Worm (Caenorhabditis elegans) whole organism, midembryonic: ENCODE data around the gene C05D11.13.
A peak's percentile ranks its signal among the peaks of the same experiment; 100 is the strongest.

Source experiments
- T22C8.4 ChIP-seq: fragments of 200-800 bp; sonication (Bioruptor generic); IDR thresholded peaks from 2 replicates; pipeline ENCODE4 v1.3.6; 2022; ENCODE audit warnings: missing genetic modification characterization, missing compliant biosample characterization
- cog-1 ChIP-seq: sonication (generic microtip); optimal IDR thresholded peaks from 2 replicates; lab custom pipeline; 2016; ENCODE audit warnings: missing genetic modification characterization, missing compliant biosample characterization
- flt-1 ChIP-seq: fragments of 200-800 bp; sonication (Bioruptor generic); IDR thresholded peaks from 2 replicates; pipeline ENCODE4 v1.3.6; 2022; ENCODE audit warnings: missing genetic modification characterization, missing compliant biosample characterization
- klf-2 ChIP-seq: fragments of 200-800 bp; sonication (Bioruptor generic); conservative IDR thresholded peaks from 2 replicates; pipeline ENCODE4 v1.3.6; 2022; ENCODE audit warnings: missing genetic modification reagents, missing genetic modification characterization, missing compliant biosample characterization
- med-1 ChIP-seq: sonication (generic microtip); optimal IDR thresholded peaks from 2 replicates; lab custom pipeline; 2017; ENCODE audit warnings: missing genetic modification characterization, mild to moderate bottlenecking, missing compliant biosample characterization, antibody characterized with exemption, missing genetic modification reagents; ENCODE audit not compliant: insufficient read depth
- ref-1 ChIP-seq: fragments of 200-800 bp; sonication (Bioruptor generic); conservative IDR thresholded peaks from 2 replicates; pipeline ENCODE4 v1.3.6; 2022; ENCODE audit warnings: missing genetic modification reagents, missing genetic modification characterization, missing compliant biosample characterization
- tab-1 ChIP-seq: fragments of 200-800 bp; sonication (Bioruptor generic); IDR thresholded peaks from 2 replicates; pipeline ENCODE4 v1.3.6; 2022; ENCODE audit warnings: missing genetic modification characterization, missing compliant biosample characterization
- ztf-23 ChIP-seq: fragments of 200-800 bp; sonication (Bioruptor generic); IDR thresholded peaks from 2 replicates; pipeline ENCODE4 v1.3.6; 2022; ENCODE audit warnings: missing genetic modification reagents, missing genetic modification characterization, missing compliant biosample characterization
- ztf-29 ChIP-seq: fragments of 200-800 bp; sonication (Bioruptor generic); IDR thresholded peaks from 2 replicates; pipeline ENCODE4 v1.3.6; 2022; ENCODE audit warnings: missing genetic modification reagents, missing genetic modification characterization, missing compliant biosample characterization

C05D11.13 gene

DNA sequence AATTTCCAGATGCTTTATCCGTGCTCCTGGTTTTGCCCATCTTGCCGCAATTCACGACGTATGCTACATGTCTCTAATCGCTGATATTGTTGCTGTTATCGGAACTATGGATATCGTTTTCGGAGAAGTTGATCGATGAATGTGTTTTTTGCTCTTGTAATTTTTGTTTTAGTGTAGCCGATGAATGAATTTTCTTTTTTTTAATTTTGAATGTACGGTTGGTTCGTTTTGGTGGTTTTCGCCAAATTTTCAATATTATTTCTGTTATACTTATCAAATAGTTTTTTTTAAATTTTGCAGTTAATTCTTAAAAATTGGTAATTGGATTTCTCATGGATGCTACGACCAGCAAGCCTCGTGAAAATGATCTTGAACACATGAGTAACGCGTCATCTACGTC lies 22.6 kb upstream of the C05D11.13 start, which contains the start of gene T26A5.2:
Gene T26A5.2 (plus strand): TSS at position 301 of the 400 bp plus-strand sequence.
- no peak for TF ChIP-seq ref-1
- TF ChIP-seq ztf-23 (GFP tag; lab: Robert Waterston, UW) = no peak
- no peak for TF ChIP-seq T22C8.4
- TF ChIP-seq flt-1 (GFP tag; lab: Robert Waterston, UW) = no peak
- no peak for TF ChIP-seq tab-1
- TF ChIP-seq cog-1 = no peak
- no peak for TF ChIP-seq ztf-29 (GFP tag; lab: Robert Waterston, UW)
- TF ChIP-seq klf-2 (GFP tag; lab: Robert Waterston, UW) = no peak
- no peak for TF ChIP-seq med-1

DNA sequence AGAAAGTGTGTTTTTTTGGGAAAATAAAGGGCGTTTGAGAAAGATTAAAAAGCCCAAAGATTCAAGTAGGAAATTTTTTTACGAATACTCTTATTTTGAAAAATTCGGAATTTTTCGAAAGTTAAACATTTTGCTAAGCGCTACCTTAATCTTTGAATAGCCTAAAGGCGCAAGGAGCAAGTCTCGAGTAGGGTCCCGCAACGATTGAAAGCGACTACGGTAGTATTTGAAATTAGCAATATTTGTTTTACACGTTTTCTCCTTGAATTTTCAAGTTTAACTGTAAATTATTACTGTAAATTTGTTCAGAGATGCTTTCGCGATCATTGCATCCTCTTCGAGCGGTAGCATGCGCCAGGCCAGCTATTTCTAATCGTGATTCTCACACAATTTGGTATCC lies 20.5 kb upstream of the C05D11.13 start, which contains the start of gene nduf-2.2:
Gene nduf-2.2 (plus strand): TSS at position 310 of the 400 bp plus-strand sequence.
- TF ChIP-seq klf-2 (GFP tag; lab: Robert Waterston, UW) (no peak), tab-1 (no peak), ref-1 (no peak), ztf-23 (GFP tag; lab: Robert Waterston, UW) (no peak), med-1 (no peak), flt-1 (GFP tag; lab: Robert Waterston, UW) (no peak), cog-1 (no peak), T22C8.4 (no peak), ztf-29 (GFP tag; lab: Robert Waterston, UW) (no peak)

DNA sequence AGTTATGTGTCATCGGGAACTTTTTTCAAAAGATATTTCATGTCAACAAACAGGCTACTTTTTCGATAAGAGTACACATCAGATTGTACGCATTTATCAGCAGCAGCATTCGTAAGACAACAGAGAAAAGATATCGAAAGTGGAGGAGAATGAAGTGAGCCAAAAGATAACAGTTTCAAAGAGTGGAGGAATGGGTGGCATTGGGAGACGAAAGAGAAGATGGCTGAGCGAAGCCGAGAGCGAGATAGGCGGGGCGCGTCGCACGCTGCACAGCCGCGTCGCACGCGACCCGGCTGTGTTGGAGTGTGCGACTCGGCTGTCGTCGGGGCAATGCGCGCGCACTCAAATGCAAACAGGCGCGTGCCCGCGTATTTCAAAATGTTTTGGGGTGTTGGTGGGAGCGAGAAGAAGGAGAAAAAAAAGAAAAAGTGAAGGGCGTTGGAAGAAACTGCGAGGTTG lies 19.8 kb upstream of the C05D11.13 start:
- no peak for TF ChIP-seq ref-1
- TF ChIP-seq ztf-23 (GFP tag; lab: Robert Waterston, UW) = 0 out of 2 replicates have a peak, but pooled peaks have one; percentile 6
- no peak for TF ChIP-seq T22C8.4
- TF ChIP-seq med-1 = no peak
- TF ChIP-seq ztf-29 (GFP tag; lab: Robert Waterston, UW) = peak; percentile 52; the same call in 1 of the 2 replicates
- TF ChIP-seq tab-1 = no peak

DNA sequence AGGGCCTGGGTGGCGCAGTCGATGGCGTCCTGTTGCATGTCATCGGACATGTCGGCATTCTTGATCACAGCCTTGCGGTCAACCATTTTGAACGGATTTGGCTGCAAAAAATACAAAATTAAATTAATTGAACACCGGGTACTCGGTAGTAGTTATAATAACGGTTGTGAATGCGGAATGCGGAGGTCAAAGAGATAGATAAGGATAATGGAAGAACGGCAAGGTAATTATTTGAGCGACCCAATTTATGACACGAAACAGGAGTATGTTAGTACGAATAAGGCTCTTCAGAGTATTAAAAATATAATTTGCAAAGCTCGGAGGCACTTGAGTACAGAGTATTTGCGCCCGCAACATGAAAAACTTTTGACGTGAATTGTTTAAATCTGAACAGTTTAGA lies 19.3 kb upstream of the C05D11.13 start, which contains the start of gene dlc-1:
Gene dlc-1 (minus strand): TSS at position 101 of the 400 bp plus-strand sequence.
- TF ChIP-seq klf-2 (GFP tag; lab: Robert Waterston, UW) (no peak), cog-1 (no peak), ztf-29 (GFP tag; lab: Robert Waterston, UW) (no peak), tab-1 (no peak), med-1 (no peak), T22C8.4 (no peak), flt-1 (GFP tag; lab: Robert Waterston, UW) (no peak), ref-1 (no peak), ztf-23 (GFP tag; lab: Robert Waterston, UW) (no peak)

DNA sequence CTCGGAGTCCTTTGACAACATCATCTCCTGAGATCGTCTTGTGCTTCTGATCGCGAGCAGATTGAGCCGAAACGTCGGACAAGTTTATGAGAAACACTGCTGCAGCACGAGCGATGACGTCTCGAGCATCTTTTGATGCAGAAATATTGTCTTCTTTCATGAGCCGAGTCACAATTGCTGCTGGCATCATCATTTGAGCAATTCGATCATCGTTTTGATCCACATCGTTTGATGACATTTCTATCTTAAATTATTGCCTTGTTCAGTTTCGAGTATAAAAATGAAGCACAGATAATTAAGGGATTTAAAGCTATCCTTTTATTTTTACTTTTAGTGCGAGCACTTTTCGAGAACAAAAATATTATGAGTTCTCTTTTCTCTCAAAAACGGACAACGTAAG lies 18.2 kb upstream of the C05D11.13 start, which contains the start of gene T26A5.8:
Gene T26A5.8 (minus strand): TSS at position 247 of the 400 bp plus-strand sequence.
- TF ChIP-seq tab-1 (no peak), med-1 (no peak), flt-1 (GFP tag; lab: Robert Waterston, UW) (no peak), ztf-23 (GFP tag; lab: Robert Waterston, UW) (no peak), T22C8.4 (no peak), klf-2 (GFP tag; lab: Robert Waterston, UW) (no peak), ref-1 (no peak), cog-1 (no peak), ztf-29 (GFP tag; lab: Robert Waterston, UW) (no peak)

DNA sequence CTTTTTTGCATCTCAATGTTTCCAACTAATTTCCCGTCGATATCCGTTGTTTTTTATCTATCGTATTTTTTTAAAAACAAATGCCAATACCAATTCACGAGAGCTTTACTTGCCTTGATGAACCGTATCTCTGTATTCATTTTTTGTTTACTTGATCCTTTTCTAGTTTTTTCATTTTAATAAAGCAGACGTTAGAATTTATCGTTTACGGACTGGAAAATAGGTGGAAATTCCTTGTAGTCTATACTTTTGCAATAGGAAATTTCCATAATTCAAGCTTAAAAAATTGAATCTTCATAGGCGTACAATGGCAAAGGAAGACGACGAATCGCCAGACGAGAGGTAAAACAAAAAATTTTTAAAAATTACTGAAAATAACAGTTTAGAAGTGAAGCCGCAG lies 15.4 kb upstream of the C05D11.13 start, which contains the start of gene algn-1:
Gene algn-1 (plus strand): TSS at position 301 of the 400 bp plus-strand sequence.
- TF ChIP-seq T22C8.4 (no peak), ref-1 (no peak), ztf-23 (GFP tag; lab: Robert Waterston, UW) (no peak), med-1 (no peak), tab-1 (no peak), cog-1 (no peak), ztf-29 (GFP tag; lab: Robert Waterston, UW) (no peak), klf-2 (GFP tag; lab: Robert Waterston, UW) (no peak), flt-1 (GFP tag; lab: Robert Waterston, UW) (no peak)

DNA sequence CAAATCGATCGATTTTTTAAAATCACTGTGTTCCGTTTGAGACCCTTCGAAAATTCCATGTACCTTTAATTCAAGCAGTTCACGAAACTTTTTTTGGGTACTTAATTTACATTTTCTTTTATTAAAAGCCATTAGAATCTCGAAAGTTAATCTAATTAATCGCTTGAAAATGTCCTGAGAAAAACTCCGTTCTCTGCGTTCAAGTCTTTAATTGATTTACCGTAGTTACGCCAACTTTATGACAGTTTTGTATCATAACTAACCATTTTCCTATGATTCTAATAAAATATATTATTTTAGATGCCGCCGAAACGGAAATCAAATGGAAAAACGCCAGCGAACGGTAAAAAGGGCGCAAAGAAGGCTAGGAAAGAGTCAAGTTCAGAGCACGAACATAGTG lies 9.8 kb upstream of the C05D11.13 start, which contains the start of gene jhdm-1:
Gene jhdm-1 (plus strand): TSS at position 301 of the 400 bp plus-strand sequence.
- no peak for TF ChIP-seq ref-1
- no peak for TF ChIP-seq ztf-23 (GFP tag; lab: Robert Waterston, UW)
- TF ChIP-seq ztf-29 (GFP tag; lab: Robert Waterston, UW) = no peak
- no peak for TF ChIP-seq cog-1
- no peak for TF ChIP-seq T22C8.4
- TF ChIP-seq med-1 = no peak
- no peak for TF ChIP-seq klf-2 (GFP tag; lab: Robert Waterston, UW)
- no peak for TF ChIP-seq tab-1
- TF ChIP-seq flt-1 (GFP tag; lab: Robert Waterston, UW) = no peak

DNA sequence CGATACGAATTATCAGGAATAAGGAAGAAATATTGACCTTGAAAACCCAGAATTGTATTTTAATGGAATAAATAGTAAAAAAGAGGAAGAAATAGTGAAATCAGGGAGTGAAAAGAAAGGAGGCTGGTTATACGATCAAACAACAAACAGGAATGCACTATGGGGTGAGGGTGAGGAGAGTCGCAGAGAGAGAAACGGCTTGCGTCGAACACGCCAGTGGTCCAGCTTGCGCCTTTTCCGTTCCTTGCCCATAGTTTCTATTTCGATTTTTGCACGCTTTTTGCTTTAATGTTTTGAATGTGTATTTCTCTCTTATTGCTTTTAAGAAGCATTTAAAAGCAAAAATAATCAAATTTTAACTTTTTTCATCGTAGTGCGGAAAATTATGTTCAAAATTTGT lies 9.3 kb upstream of the C05D11.13 start:
- TF ChIP-seq klf-2 (GFP tag; lab: Robert Waterston, UW) (no peak), ztf-23 (GFP tag; lab: Robert Waterston, UW) (peak; percentile 85), tab-1 (peak; percentile 62; the same call in 1 of the 2 replicates), cog-1 (peak; percentile 74), ztf-29 (GFP tag; lab: Robert Waterston, UW) (peak; percentile 74), med-1 (peak; percentile 35), T22C8.4 (0 out of 2 replicates have a peak, but pooled peaks have one; percentile 36), ref-1 (0 out of 2 replicates have a peak, but pooled peaks have one; percentile 34), flt-1 (GFP tag; lab: Robert Waterston, UW) (peak; percentile 74)

DNA sequence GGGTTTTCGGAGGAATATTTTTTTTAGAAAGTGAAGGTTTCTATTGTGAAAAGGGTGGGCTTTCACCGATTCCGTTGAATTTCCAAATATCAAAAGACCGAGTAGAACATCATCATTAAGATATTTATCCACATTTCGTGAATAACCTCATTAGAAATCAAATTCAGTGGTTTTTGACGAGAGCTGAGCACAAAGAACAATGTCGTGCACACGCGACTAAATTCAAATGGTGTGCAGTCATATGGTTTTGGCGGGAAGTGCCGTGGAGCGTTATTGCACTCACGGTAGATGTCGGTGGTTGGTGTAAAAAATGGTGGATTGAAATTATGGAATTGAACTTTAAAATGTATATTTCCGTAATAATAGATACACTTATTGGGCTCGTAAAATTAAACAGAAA lies 8.3 kb upstream of the C05D11.13 start:
- TF ChIP-seq tab-1 (no peak), ref-1 (no peak), flt-1 (GFP tag; lab: Robert Waterston, UW) (no peak), ztf-29 (GFP tag; lab: Robert Waterston, UW) (no peak), klf-2 (GFP tag; lab: Robert Waterston, UW) (no peak), T22C8.4 (no peak), ztf-23 (GFP tag; lab: Robert Waterston, UW) (no peak), med-1 (no peak), cog-1 (no peak)

DNA sequence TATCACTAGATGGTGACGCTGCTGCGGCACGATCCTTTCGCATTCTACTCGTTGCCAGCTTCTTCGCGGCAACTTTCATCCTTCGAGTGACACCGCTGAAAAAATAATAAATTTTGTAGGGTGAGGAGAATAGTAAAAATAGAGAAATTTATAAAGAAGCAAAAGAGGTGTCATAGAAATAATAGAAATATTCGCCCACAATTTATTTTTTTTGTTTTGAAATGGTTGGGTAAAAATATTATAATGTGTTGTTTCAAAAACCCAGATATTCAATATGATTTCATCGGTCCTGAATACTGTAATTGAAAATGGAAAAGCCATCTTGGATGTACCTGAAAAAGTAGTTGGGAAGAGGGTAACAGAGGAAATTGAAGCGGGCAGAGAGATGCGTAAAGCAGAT lies 7.9 kb upstream of the C05D11.13 start, which contains the start of gene set-1:
Gene set-1 (minus strand): TSS at position 101 of the 400 bp plus-strand sequence.
- TF ChIP-seq cog-1 = no peak
- TF ChIP-seq ztf-29 (GFP tag; lab: Robert Waterston, UW) = no peak
- TF ChIP-seq tab-1 = no peak
- no peak for TF ChIP-seq ztf-23 (GFP tag; lab: Robert Waterston, UW)
- TF ChIP-seq flt-1 (GFP tag; lab: Robert Waterston, UW) = no peak
- no peak for TF ChIP-seq ref-1
- no peak for TF ChIP-seq T22C8.4
- TF ChIP-seq med-1 = no peak
- no peak for TF ChIP-seq klf-2 (GFP tag; lab: Robert Waterston, UW)
